Fruit fly (Drosophila melanogaster): ENCODE results near the gene Ada.

The Ada gene

DNA sequence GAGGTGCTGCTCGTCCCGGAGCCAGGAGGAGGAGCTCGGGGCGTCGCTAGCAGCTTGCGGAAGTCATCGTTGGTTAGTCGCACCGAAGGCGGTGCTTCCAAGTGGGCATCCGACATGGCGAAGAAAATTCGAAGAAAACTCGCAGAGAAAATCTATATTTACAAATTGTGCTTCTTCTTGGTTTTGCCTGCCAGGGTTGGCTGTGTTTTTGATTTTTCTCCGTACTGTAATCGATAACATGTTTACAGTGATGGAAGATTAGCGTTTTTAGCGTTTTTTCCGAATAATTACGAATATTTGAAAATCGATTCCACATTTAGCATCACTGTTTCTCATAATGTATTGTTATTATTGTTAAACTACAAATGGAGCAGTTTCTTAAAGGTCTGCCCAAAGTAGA lies at the start of gene Ada, which contains the start of gene beag (continued):
- TF ChIP-seq Deaf1 (tag; optimal IDR thresholded peaks at IDR 0.05) (no peak), z (GFP tag; IDR thresholded peaks at IDR 0.05) (no peak), Awh (GFP tag; IDR thresholded peaks at IDR 0.05) (no peak), CG13624 (GFP tag; optimal IDR thresholded peaks at IDR 0.05) (peak; percentile 52), CG5953 (GFP tag; IDR thresholded peaks at IDR 0.05) (no peak), HLH54F (GFP tag; optimal IDR thresholded peaks at IDR 0.05) (peak; percentile 33), sd (tag; optimal IDR thresholded peaks at IDR 0.05) (no peak), CG32532 (GFP tag; IDR thresholded peaks at IDR 0.05) (peak; percentile 71), MESR4 (GFP tag; optimal IDR thresholded peaks at IDR 0.05) (peak; percentile 91), CG14667 (GFP tag; IDR thresholded peaks at IDR 0.05) (no peak), salm (tag; optimal IDR thresholded peaks at IDR 0.05) (no peak), CG9437 (GFP tag; optimal IDR thresholded peaks at IDR 0.05) (no peak), crc (GFP tag; optimal IDR thresholded peaks at IDR 0.05) (no peak), lbe (GFP tag; optimal IDR thresholded peaks at IDR 0.05) (no peak), chif (GFP tag; optimal IDR thresholded peaks at IDR 0.05) (peak; percentile 40 to 53), CG17359 (tag; optimal IDR thresholded peaks at IDR 0.05) (peak; percentile 36), CG31388 (GFP tag; optimal IDR thresholded peaks at IDR 0.05) (no peak), row (GFP tag; IDR thresholded peaks at IDR 0.05) (peak; percentile 87), CG16815 (GFP tag; optimal IDR thresholded peaks at IDR 0.05) (no peak), ham (GFP tag; IDR thresholded peaks at IDR 0.05) (no peak), cato (GFP tag; optimal IDR thresholded peaks at IDR 0.05; ENCODE audit: borderline replicate concordance) (no peak)

DNA sequence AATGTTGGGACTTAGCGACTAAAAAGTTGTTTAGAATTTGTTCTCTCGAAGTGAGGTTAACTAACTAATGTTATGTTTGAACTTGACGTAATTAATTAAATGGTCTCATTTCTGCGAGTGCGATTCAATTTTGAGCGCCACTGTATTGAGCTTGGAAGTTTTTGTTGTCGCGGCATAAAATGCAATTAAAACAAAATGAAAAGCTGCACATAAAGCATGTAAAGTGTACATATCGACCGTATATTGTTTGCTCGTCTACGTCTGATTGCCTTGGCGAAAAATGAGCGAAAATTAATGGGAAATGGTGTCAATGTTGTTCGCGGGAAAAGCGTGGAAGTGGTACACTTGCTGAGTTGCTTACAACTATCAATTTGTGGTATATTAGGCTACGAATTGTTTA lies 48.1 kb upstream of the Ada start:
- no peak for TF ChIP-seq gro (GFP tag; optimal IDR thresholded peaks at IDR 0.05)
- no peak for TF ChIP-seq CG9609 (GFP tag; optimal IDR thresholded peaks at IDR 0.05)
- TF ChIP-seq seq (GFP tag; IDR thresholded peaks at IDR 0.05), result no peak
- TF ChIP-seq CG11456 (GFP tag; IDR thresholded peaks at IDR 0.05), result no peak
- TF ChIP-seq CrebB (tag; optimal IDR thresholded peaks at IDR 0.05), result no peak
- TF ChIP-seq maf-S (GFP tag; optimal IDR thresholded peaks at IDR 0.05), result no peak
- no peak for TF ChIP-seq CG9215 (GFP tag; IDR thresholded peaks at IDR 0.05)
- TF ChIP-seq Fer3 (tag; optimal IDR thresholded peaks at IDR 0.05), result no peak
- TF ChIP-seq vnd (GFP tag; IDR thresholded peaks at IDR 0.05; ENCODE audit: partially characterized antibody), result no peak
- TF ChIP-seq Scr (GFP tag; IDR thresholded peaks at IDR 0.05; ENCODE audit: partially characterized antibody), result no peak

DNA sequence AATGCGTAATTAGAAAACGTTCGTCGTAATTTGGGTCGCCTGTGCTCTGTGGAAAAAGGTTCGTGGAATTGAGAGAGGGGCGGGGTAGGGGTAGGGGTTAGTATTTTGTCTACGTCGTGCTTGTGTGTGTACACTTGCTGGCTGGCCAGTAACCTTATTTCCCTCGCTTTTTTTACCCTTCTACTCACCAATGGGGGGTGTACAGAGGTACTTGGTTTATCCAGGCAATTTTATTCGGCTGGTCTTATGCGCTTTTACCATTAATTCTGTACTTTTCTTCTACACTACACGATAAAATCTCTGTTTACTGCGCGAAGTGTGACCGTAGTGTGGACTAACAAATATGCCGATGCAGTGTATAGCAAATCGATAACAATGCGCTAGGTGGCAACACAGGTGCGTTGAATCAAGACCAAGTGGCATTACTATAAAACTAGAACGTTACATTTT lies 45.3 kb upstream of the Ada start, which contains the start of gene tgo:
Gene tgo, minus strand, starts transcription at position 334 of the 450 bp plus-strand sequence.
- TF ChIP-seq gt (GFP tag; IDR thresholded peaks at IDR 0.05) (no peak), caup (GFP tag; optimal IDR thresholded peaks at IDR 0.05; ENCODE audit: severe bottlenecking) (no peak), Ssrp (tag; optimal IDR thresholded peaks at IDR 0.05) (no peak), CG1647 (GFP tag; optimal IDR thresholded peaks at IDR 0.05) (no peak), B-H2 (GFP tag; optimal IDR thresholded peaks at IDR 0.05) (no peak), Doc2 (GFP tag; IDR thresholded peaks at IDR 0.05) (no peak), bowl (GFP tag; IDR thresholded peaks at IDR 0.05) (no peak), NFAT (GFP tag; IDR thresholded peaks at IDR 0.05) (no peak), CG16779 (GFP tag; IDR thresholded peaks at IDR 0.05) (no peak), ken (GFP tag; IDR thresholded peaks at IDR 0.05) (no peak), pzg (GFP tag; optimal IDR thresholded peaks at IDR 0.05) (peak; percentile 96), Optix (GFP tag; IDR thresholded peaks at IDR 0.05) (no peak), Nf-YA (GFP tag; IDR thresholded peaks at IDR 0.05) (no peak), CG17328 (GFP tag; IDR thresholded peaks at IDR 0.05) (no peak), CG11560 (tag; IDR thresholded peaks at IDR 0.05) (no peak), Fer2 (tag; optimal IDR thresholded peaks at IDR 0.05) (no peak), Neu2 (GFP tag; optimal IDR thresholded peaks at IDR 0.05; ENCODE audit: borderline replicate concordance) (no peak), Ptx1 (GFP tag; IDR thresholded peaks at IDR 0.05) (no peak), onecut (GFP tag; IDR thresholded peaks at IDR 0.05) (peak; percentile 50), CG15514 (GFP tag; optimal IDR thresholded peaks at IDR 0.05) (peak; percentile 75), Rfx (GFP tag; IDR thresholded peaks at IDR 0.05) (peak; percentile 34; the same call in 1 of the 2 replicates)
